Worm (Caenorhabditis elegans): ENCODE data around the gene lron-7.

- TF ChIP-seq tbx-11 (GFP tag; IDR thresholded peaks at IDR 0.05) (no peak), hmg-4 (GFP tag; optimal IDR thresholded peaks at IDR 0.05) (no peak), tbx-37 (GFP tag; conservative IDR thresholded peaks at IDR 0.05) (no peak), ama-1 (optimal IDR thresholded peaks at IDR 0.05) (no peak), tra-4 (tag; optimal IDR thresholded peaks at IDR 0.05) (no peak), F13C5.2 (tag; optimal IDR thresholded peaks at IDR 0.05) (no peak), B0310.2 (tag; optimal IDR thresholded peaks at IDR 0.05) (no peak), ets-7 (tag; optimal IDR thresholded peaks at IDR 0.05) (no peak), scrt-1 (GFP tag; IDR thresholded peaks at IDR 0.05) (0 out of 2 replicates have a peak, but pooled peaks have one; percentile 30)
These were observed 23.0 kb upstream of the lron-7 start for ce11 chrX:7268965-7269364.

Data from whole organism, early embryonic.